Worm (Caenorhabditis elegans) whole organism, young adult: Measurements from ENCODE around the gene gst-39.

Source experiments
- C06A6.2 ChIP-seq: fragments of 200-800 bp; sonication (Bioruptor generic); conservative IDR thresholded peaks from 2 replicates; pipeline ENCODE4 v1.3.6; 2022; ENCODE audit warnings: missing genetic modification characterization, missing compliant biosample characterization
- D2030.7 ChIP-seq: fragments of 200-800 bp; sonication (Bioruptor generic); IDR thresholded peaks from 2 replicates; pipeline ENCODE4 v1.3.6; 2022; ENCODE audit warnings: missing genetic modification reagents, missing genetic modification characterization, missing compliant biosample characterization
- F10E7.11 ChIP-seq: sonication (generic microtip); optimal IDR thresholded peaks from 2 replicates; lab custom pipeline; 2017; ENCODE audit warnings: mild to moderate bottlenecking, missing genetic modification characterization, moderate library complexity, missing compliant biosample characterization
- T07F8.4 ChIP-seq: sonication (generic microtip); optimal IDR thresholded peaks from 2 replicates; lab custom pipeline; 2016; ENCODE audit warnings: mild to moderate bottlenecking, missing genetic modification characterization, moderate library complexity, missing compliant biosample characterization
- T26A5.8 ChIP-seq: sonication (generic microtip); optimal IDR thresholded peaks from 2 replicates; lab custom pipeline; 2016; ENCODE audit warnings: missing genetic modification characterization, missing compliant biosample characterization
- Y67H2A.10 ChIP-seq: fragments of 200-800 bp; sonication (Bioruptor generic); conservative IDR thresholded peaks from 2 replicates; pipeline ENCODE4 v1.3.6; 2022; ENCODE audit warnings: missing genetic modification reagents, missing genetic modification characterization, missing compliant biosample characterization
- Y79H2A.3 ChIP-seq: fragments of 200-800 bp; sonication (Bioruptor generic); conservative IDR thresholded peaks from 2 replicates; pipeline ENCODE4 v1.3.6; 2022; ENCODE audit warnings: missing genetic modification reagents, missing genetic modification characterization, missing compliant biosample characterization
- ZK185.1 ChIP-seq: sonication (generic microtip); optimal IDR thresholded peaks from 2 replicates; lab custom pipeline; 2016; ENCODE audit warnings: mild to moderate bottlenecking, missing genetic modification characterization, missing compliant biosample characterization; ENCODE audit not compliant: poor library complexity, severe bottlenecking
- aptf-3 ChIP-seq: fragments of 200-800 bp; sonication (Bioruptor generic); IDR thresholded peaks from 2 replicates; pipeline ENCODE4 v1.3.6; 2022; ENCODE audit warnings: missing genetic modification characterization, missing compliant biosample characterization
- attf-5 ChIP-seq: fragments of 200-800 bp; sonication (Bioruptor generic); optimal IDR thresholded peaks from 2 replicates; lab custom pipeline; 2018; ENCODE audit warnings: mild to moderate bottlenecking, missing genetic modification characterization, missing compliant biosample characterization
- bed-1 ChIP-seq: fragments of 200-800 bp; sonication (Bioruptor generic); IDR thresholded peaks from 2 replicates; pipeline ENCODE4 v1.3.6; 2022; ENCODE audit warnings: missing genetic modification reagents, missing genetic modification characterization, missing compliant biosample characterization
- cebp-1 ChIP-seq, 2 experiments: fragments of 200-800 bp in 1 of 2; sonication (Bioruptor generic) in 1 of 2; sonication (generic microtip) in 1 of 2; IDR thresholded peaks in 1 of 2; optimal IDR thresholded peaks in 1 of 2; 2 replicates each; pipeline versions ENCODE4 v1.3.6 to Lab custom; 2017 to 2022; ENCODE audit warnings: missing compliant biosample characterization in 2 of 2, missing genetic modification characterization in 2 of 2, mild to moderate bottlenecking in 1 of 2, missing genetic modification reagents in 1 of 2, moderate library complexity in 1 of 2
- cebp-2 ChIP-seq: fragments of 200-800 bp; sonication (Bioruptor generic); IDR thresholded peaks from 2 replicates; pipeline ENCODE4 v1.3.6; 2022; ENCODE audit warnings: missing genetic modification characterization, missing compliant biosample characterization
- ceh-58 ChIP-seq: fragments of 200-800 bp; sonication (Bioruptor generic); IDR thresholded peaks from 2 replicates; pipeline ENCODE4 v1.3.6; 2022; ENCODE audit warnings: missing genetic modification characterization, missing compliant biosample characterization
- die-1 ChIP-seq: sonication (generic microtip); optimal IDR thresholded peaks from 2 replicates; lab custom pipeline; 2016; ENCODE audit warnings: missing genotype, mild to moderate bottlenecking, missing genetic modification characterization, missing compliant biosample characterization
- dpl-1 ChIP-seq: fragments of 150-350 bp; optimal IDR thresholded peaks from 2 replicates; lab custom pipeline; 2014; ENCODE audit warnings: missing biosample characterization, missing genetic modification reagents, missing genetic modification characterization
- egl-44 ChIP-seq: fragments of 200-800 bp; sonication (Bioruptor generic); IDR thresholded peaks from 2 replicates; pipeline ENCODE4 v1.3.6; 2022; ENCODE audit warnings: missing genetic modification reagents, missing genetic modification characterization, missing compliant biosample characterization
- him-1 ChIP-seq: sonication (generic microtip); optimal IDR thresholded peaks from 2 replicates; lab custom pipeline; 2016; ENCODE audit warnings: missing genotype, missing genetic modification reagents, missing genetic modification characterization, missing compliant biosample characterization
- hmg-1.2 ChIP-seq: fragments of 200-800 bp; sonication (Bioruptor generic); IDR thresholded peaks from 2 replicates; pipeline ENCODE4 v1.3.6; 2022; ENCODE audit warnings: missing genetic modification reagents, missing genetic modification characterization, missing compliant biosample characterization
- lin-35 ChIP-seq, 3 experiments: fragments of 150-350 bp in 2 of 3; sonication (generic microtip) in 1 of 3; optimal IDR thresholded peaks; 2 replicates each; lab custom pipeline; 2014 to 2018; ENCODE audit warnings: missing biosample characterization in 3 of 3, missing genetic modification characterization in 3 of 3, missing genetic modification reagents in 3 of 3
- madf-10 ChIP-seq: sonication (generic microtip); optimal IDR thresholded peaks from 2 replicates; lab custom pipeline; 2016; ENCODE audit warnings: mild to moderate bottlenecking, missing genetic modification characterization, missing compliant biosample characterization
- nfya-1 ChIP-seq: sonication (generic microtip); optimal IDR thresholded peaks from 2 replicates; lab custom pipeline; 2017; ENCODE audit warnings: antibody characterized with exemption, missing compliant biosample characterization, missing genetic modification characterization, borderline replicate concordance; ENCODE audit not compliant: insufficient read depth
- nhr-90 ChIP-seq: sonication (generic microtip); optimal IDR thresholded peaks from 2 replicates; lab custom pipeline; 2016; ENCODE audit warnings: missing genotype, mild to moderate bottlenecking, missing genetic modification characterization, missing compliant biosample characterization
- rec-8 ChIP-seq, 2 experiments: sonication (generic microtip); optimal IDR thresholded peaks; 2 replicates each; lab custom pipeline; 2016; ENCODE audit warnings: mild to moderate bottlenecking in 2 of 2, missing genetic modification characterization in 2 of 2, missing genetic modification reagents in 2 of 2, missing genotype in 2 of 2, missing biosample characterization in 1 of 2, missing compliant biosample characterization in 1 of 2, moderate library complexity in 1 of 2
- repo-1 ChIP-seq: sonication (generic microtip); optimal IDR thresholded peaks from 2 replicates; lab custom pipeline; 2017; ENCODE audit warnings: mild to moderate bottlenecking, missing genetic modification characterization, missing compliant biosample characterization
- rpc-1 ChIP-seq, 2 experiments: fragments of 150-350 bp in 1 of 2; sonication (generic microtip) in 1 of 2; optimal IDR thresholded peaks; 2 replicates each; lab custom pipeline; 2014 to 2018; ENCODE audit warnings: missing biosample characterization in 1 of 2, missing genetic modification characterization in 1 of 2, missing genetic modification reagents in 1 of 2, missing genotype in 1 of 2
- tbp1 ChIP-seq: fragments of 200-800 bp; sonication (Bioruptor generic); optimal IDR thresholded peaks from 2 replicates; lab custom pipeline; 2018; ENCODE audit warnings: mild to moderate bottlenecking, missing genetic modification characterization, missing compliant biosample characterization
- tlf-1 ChIP-seq: fragments of 200-800 bp; sonication (Bioruptor generic); optimal IDR thresholded peaks from 2 replicates; lab custom pipeline; 2018; ENCODE audit warnings: mild to moderate bottlenecking, missing genetic modification characterization, missing compliant biosample characterization
- zfh-2 ChIP-seq: fragments of 200-800 bp; sonication (Bioruptor generic); conservative IDR thresholded peaks from 2 replicates; pipeline ENCODE4 v1.3.6; 2022; ENCODE audit warnings: missing genetic modification reagents, missing genetic modification characterization, missing compliant biosample characterization
- ztf-18 ChIP-seq: sonication (generic microtip); optimal IDR thresholded peaks from 2 replicates; lab custom pipeline; 2016; ENCODE audit warnings: missing genotype, mild to moderate bottlenecking, missing genetic modification characterization, missing compliant biosample characterization

gst-39 gene

DNA sequence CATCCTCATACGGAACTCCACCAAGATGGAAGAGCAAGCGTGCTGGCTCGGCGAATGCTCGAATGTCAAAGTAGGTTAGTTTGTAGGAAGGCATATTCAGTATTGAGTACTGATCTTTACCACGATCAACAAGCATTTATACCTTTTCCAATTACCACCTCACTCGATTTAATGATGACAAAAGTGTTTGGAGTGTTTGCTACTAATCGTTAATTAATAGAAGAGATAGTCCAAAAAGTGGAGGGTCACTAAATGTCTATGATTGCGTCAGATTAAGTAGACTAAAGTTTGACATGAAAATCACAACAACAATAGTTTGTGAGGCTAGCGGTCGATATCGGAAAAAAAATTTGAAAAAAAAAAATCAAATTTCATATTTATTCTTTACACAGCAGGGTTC lies 11.4 kb upstream of the gst-39 start, which contains the start of gene gst-34:
TSS of gene gst-34 (minus strand) at position 101 of the 400 bp plus-strand sequence.
- no peak for TF ChIP-seq cebp-2 (GFP tag; lab: Robert Waterston, UW)
- TF ChIP-seq madf-10 (tag; lab: Kevin White, UChicago), result no peak
- no peak for TF ChIP-seq C06A6.2 (GFP tag; lab: Robert Waterston, UW)
- TF ChIP-seq Y67H2A.10 (GFP tag; lab: Robert Waterston, UW), result no peak
- no peak for TF ChIP-seq rpc-1 (optimal IDR thresholded peaks at IDR 0.05; lab: Kevin White, UChicago)
- no peak for TF ChIP-seq rpc-1 (tag; optimal IDR thresholded peaks at IDR 0.05; lab: Kevin White, UChicago)
- no peak for TF ChIP-seq zfh-2 (GFP tag; lab: Robert Waterston, UW)
- TF ChIP-seq die-1 (tag; lab: Kevin White, UChicago), result no peak
- TF ChIP-seq him-1 (tag; lab: Kevin White, UChicago), result no peak
- TF ChIP-seq tlf-1 (GFP tag; lab: Kevin White, UChicago), result no peak
- no peak for TF ChIP-seq nfya-1 (tag; lab: Kevin White, UChicago)
- TF ChIP-seq lin-35 (GFP tag; optimal IDR thresholded peaks at IDR 0.05; lab: Kevin White, UChicago), result no peak
- no peak for TF ChIP-seq egl-44 (GFP tag; lab: Robert Waterston, UW)
- TF ChIP-seq dpl-1 (GFP tag; lab: Kevin White, UChicago), result no peak
- TF ChIP-seq T07F8.4 (tag; lab: Kevin White, UChicago), result no peak

DNA sequence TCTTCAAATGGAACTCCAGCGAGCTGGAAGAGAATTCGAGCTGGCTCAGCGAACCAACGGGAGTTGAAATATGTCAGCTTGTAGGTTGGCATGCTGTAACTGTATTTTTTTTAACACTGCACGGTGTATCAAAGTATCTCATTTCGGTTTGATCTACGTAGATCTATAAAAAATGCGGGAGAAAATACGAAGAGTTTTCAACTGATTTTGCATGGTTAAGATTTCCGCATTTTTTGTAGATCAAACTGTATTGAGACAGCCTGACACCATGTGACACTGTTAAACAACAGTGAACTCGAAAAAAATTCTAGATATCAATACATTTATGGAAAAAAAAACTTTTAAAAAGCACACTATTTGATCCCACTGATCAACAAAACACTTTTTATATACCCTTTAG lies 6.8 kb upstream of the gst-39 start, which contains the start of gene gst-32:
TSS of gene gst-32 (minus strand) at position 101 of the 400 bp plus-strand sequence.
- no peak for TF ChIP-seq Y79H2A.3
- 0 out of 2 replicates have a peak, but pooled peaks have one; percentile 23 for TF ChIP-seq D2030.7 (GFP tag; lab: Robert Waterston, UW)
- no peak for TF ChIP-seq attf-5 (GFP tag; lab: Kevin White, UChicago)

DNA sequence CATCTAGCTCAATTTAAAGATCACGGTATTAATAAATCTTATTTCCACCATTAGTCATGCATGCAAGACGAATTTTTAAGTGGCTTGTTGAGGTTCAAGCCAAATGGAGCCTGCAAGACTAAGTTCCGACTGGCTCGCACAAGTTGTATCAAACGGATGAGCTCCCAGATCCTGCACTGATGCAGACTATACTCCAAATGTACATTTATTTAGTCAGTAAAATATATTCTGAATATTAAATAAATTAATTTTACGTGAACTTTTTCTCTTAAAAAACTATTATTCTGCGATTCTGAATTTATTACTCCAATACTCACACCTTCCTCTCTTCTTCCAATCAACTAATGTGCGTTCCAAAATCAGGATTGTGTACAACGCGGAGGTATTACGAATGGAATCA lies 3.9 kb upstream of the gst-39 start, which contains the start of gene Y53F4B.36:
TSS of gene Y53F4B.36 (plus strand) at position 301 of the 400 bp plus-strand sequence.
- TF ChIP-seq rec-8 (tag; optimal IDR thresholded peaks at IDR 0.05; lab: Kevin White, UChicago) (no peak), ZK185.1 (tag; lab: Kevin White, UChicago) (no peak), egl-44 (GFP tag; lab: Robert Waterston, UW) (no peak), D2030.7 (GFP tag; lab: Robert Waterston, UW) (no peak), cebp-2 (GFP tag; lab: Robert Waterston, UW) (no peak), bed-1 (GFP tag; lab: Robert Waterston, UW) (no peak), T26A5.8 (no peak), F10E7.11 (tag; lab: Kevin White, UChicago) (no peak), ztf-18 (tag; lab: Kevin White, UChicago) (no peak), repo-1 (tag; lab: Kevin White, UChicago) (no peak)
- TF ChIP-seq, all 124 proteins: peak for 0

ce11 chrII:15174915-15175548 lies 3.3 kb upstream of the gst-39 start, which contains the start of gene gst-31:
gst-31 (minus strand) TSS chrII:15174965.
- TF ChIP-seq nhr-90 (no peak), aptf-3 (GFP tag; lab: Robert Waterston, UW) (no peak)

- TF ChIP-seq hmg-1.2 (GFP tag; lab: Robert Waterston, UW), result peak; percentile 47; the same call in 1 of the 2 replicates
- peak; percentile 90 for TF ChIP-seq cebp-1 (GFP tag; IDR thresholded peaks at IDR 0.05; lab: Robert Waterston, UW)
- peak; percentile 97 for TF ChIP-seq cebp-1 (tag; optimal IDR thresholded peaks at IDR 0.05; lab: Kevin White, UChicago)
- TF ChIP-seq ceh-58 (GFP tag; lab: Robert Waterston, UW), result no peak
- TF ChIP-seq tbp1 (GFP tag; lab: Kevin White, UChicago), result peak; percentile 2
Measured at ce11 chrII:15173174-15173573, 1.5 kb upstream of the gst-39 start.
